Worm (Caenorhabditis elegans) whole organism, mixed stage, embryonic: ENCODE results near the gene C01G10.5.

Experiments used
- blmp-1 ChIP-seq: fragments of 150-350 bp; optimal IDR thresholded peaks from 2 replicates; lab custom pipeline; 2014; ENCODE audit warnings: missing biosample characterization, missing genetic modification characterization
- ceh-43 ChIP-seq: fragments of 200-800 bp; sonication (Bioruptor generic); optimal IDR thresholded peaks from 2 replicates; lab custom pipeline; 2018; ENCODE audit warnings: mild to moderate bottlenecking, missing genetic modification characterization, moderate library complexity, missing compliant biosample characterization
- cnd-1 ChIP-seq: fragments of 200-800 bp; sonication (Bioruptor generic); optimal IDR thresholded peaks from 2 replicates; lab custom pipeline; 2018; ENCODE audit warnings: mild to moderate bottlenecking, missing genetic modification characterization, missing compliant biosample characterization
- flh-1 ChIP-seq: fragments of 200-800 bp; sonication (Bioruptor generic); optimal IDR thresholded peaks from 2 replicates; lab custom pipeline; 2018; ENCODE audit warnings: mild to moderate bottlenecking, missing genetic modification characterization, moderate library complexity, missing compliant biosample characterization
- hlh-1 ChIP-seq: fragments of 150-350 bp; optimal IDR thresholded peaks from 2 replicates; lab custom pipeline; 2014; ENCODE audit warnings: missing biosample characterization, missing genetic modification reagents, missing genetic modification characterization
- lin-13 ChIP-seq: fragments of 150-350 bp; optimal IDR thresholded peaks from 2 replicates; lab custom pipeline; 2014; ENCODE audit warnings: missing biosample characterization, missing genetic modification characterization
- nhr-12 ChIP-seq: fragments of 150-350 bp; optimal IDR thresholded peaks from 2 replicates; lab custom pipeline; 2014; ENCODE audit warnings: missing biosample characterization, missing genetic modification characterization
- pha-4 ChIP-seq: fragments of 150-350 bp; optimal IDR thresholded peaks from 2 replicates; lab custom pipeline; 2018; ENCODE audit warnings: missing biosample characterization, missing genetic modification reagents, missing genetic modification characterization
- snpc-4 ChIP-seq: fragments of 150-350 bp; optimal IDR thresholded peaks from 2 replicates; lab custom pipeline; 2014; ENCODE audit warnings: missing biosample characterization, missing genetic modification characterization
- unc-39 ChIP-seq: fragments of 150-350 bp; optimal IDR thresholded peaks from 2 replicates; lab custom pipeline; 2014; ENCODE audit warnings: missing biosample characterization, missing genetic modification characterization
- unc-62 ChIP-seq: fragments of 150-350 bp; optimal IDR thresholded peaks from 2 replicates; lab custom pipeline; 2014; ENCODE audit warnings: missing biosample characterization, missing genetic modification reagents, missing genetic modification characterization
- ztf-11 ChIP-seq: fragments of 150-350 bp; optimal IDR thresholded peaks from 2 replicates; lab custom pipeline; 2014; ENCODE audit warnings: missing biosample characterization, missing genetic modification characterization

DNA sequence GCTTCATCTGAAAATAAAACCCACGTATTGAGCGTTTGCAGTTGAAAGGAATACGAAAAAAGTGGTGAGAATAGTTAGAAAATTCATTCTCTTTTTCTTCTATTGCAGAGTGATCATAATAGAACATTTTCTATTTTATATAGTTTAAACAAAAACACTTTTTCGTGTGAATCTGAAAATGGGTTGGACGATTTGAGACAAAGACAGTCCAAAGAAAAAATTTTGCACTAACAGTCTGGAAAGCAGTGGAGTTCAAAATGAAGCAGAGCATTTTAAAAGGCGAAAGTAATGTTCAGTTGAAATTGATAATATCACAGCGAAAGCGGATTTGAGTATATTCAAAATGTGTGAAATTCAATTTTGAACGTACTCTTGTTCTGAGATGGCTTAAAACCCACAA, 725 bp downstream of the C01G10.5 start, which contains the start of gene C01G10.18:
- no peak for TF ChIP-seq lin-13 (tag; lab: Kevin White, UChicago)
- TF ChIP-seq unc-39 (tag; lab: Kevin White, UChicago) = no peak
- TF ChIP-seq flh-1 (GFP tag; lab: Kevin White, UChicago) = no peak
- no peak for TF ChIP-seq nhr-12 (tag; lab: Kevin White, UChicago)
- no peak for TF ChIP-seq ceh-43 (GFP tag; lab: Kevin White, UChicago)
- TF ChIP-seq unc-62 (GFP tag; lab: Kevin White, UChicago) = no peak
- no peak for TF ChIP-seq blmp-1 (tag; lab: Kevin White, UChicago)
- no peak for TF ChIP-seq hlh-1
- TF ChIP-seq cnd-1 (tag; lab: Kevin White, UChicago) = no peak
- no peak for TF ChIP-seq pha-4 (tag; lab: Kevin White, UChicago)
- TF ChIP-seq snpc-4 (tag; lab: Kevin White, UChicago) = no peak
- TF ChIP-seq ztf-11 (tag; lab: Kevin White, UChicago) = no peak
